Worm (Caenorhabditis elegans) whole organism, late embryonic: ENCODE measurements around the gene pgp-8.
A peak's percentile ranks its signal among the peaks of the same experiment; 100 is the strongest.

Source experiments
- C08G9.2 ChIP-seq: sonication (generic microtip); optimal IDR thresholded peaks from 2 replicates; lab custom pipeline; 2016; ENCODE audit warnings: mild to moderate bottlenecking, missing genetic modification characterization, moderate library complexity, missing compliant biosample characterization
- K02D7.2 ChIP-seq: sonication (generic microtip); optimal IDR thresholded peaks from 2 replicates; lab custom pipeline; 2017; ENCODE audit warnings: mild to moderate bottlenecking, missing genetic modification characterization, missing compliant biosample characterization
- T23F11.4 ChIP-seq: fragments of 200-800 bp; sonication (Bioruptor generic); optimal IDR thresholded peaks from 2 replicates; lab custom pipeline; 2018; ENCODE audit warnings: mild to moderate bottlenecking, missing genetic modification characterization, missing compliant biosample characterization
- Y22D7AL.16 ChIP-seq: sonication (generic microtip); optimal IDR thresholded peaks from 2 replicates; lab custom pipeline; 2016; ENCODE audit warnings: missing genetic modification characterization, missing compliant biosample characterization
- ama-1 ChIP-seq: fragments of 150-350 bp; optimal IDR thresholded peaks from 2 replicates; lab custom pipeline; 2014
- ceh-18 ChIP-seq: sonication (generic microtip); optimal IDR thresholded peaks from 2 replicates; lab custom pipeline; 2016; ENCODE audit warnings: missing genetic modification characterization, missing compliant biosample characterization
- ceh-2 ChIP-seq: sonication (generic microtip); optimal IDR thresholded peaks from 2 replicates; lab custom pipeline; 2016; ENCODE audit warnings: missing genotype, missing genetic modification characterization, missing compliant biosample characterization
- ceh-30 ChIP-seq: fragments of 150-350 bp; optimal IDR thresholded peaks from 2 replicates; lab custom pipeline; 2014; ENCODE audit warnings: missing biosample characterization, missing genetic modification characterization
- ceh-31 ChIP-seq: sonication (generic microtip); optimal IDR thresholded peaks from 2 replicates; lab custom pipeline; 2016; ENCODE audit warnings: missing genetic modification characterization, missing compliant biosample characterization
- ceh-34 ChIP-seq: sonication (generic microtip); optimal IDR thresholded peaks from 2 replicates; lab custom pipeline; 2016; ENCODE audit warnings: mild to moderate bottlenecking, missing genetic modification characterization, missing compliant biosample characterization
- ceh-48 ChIP-seq: sonication (generic microtip); optimal IDR thresholded peaks from 2 replicates; lab custom pipeline; 2016; ENCODE audit warnings: missing genetic modification characterization, inconsistent platforms, missing compliant biosample characterization
- ceh-9 ChIP-seq: sonication (generic microtip); optimal IDR thresholded peaks from 2 replicates; lab custom pipeline; 2016; ENCODE audit warnings: mild to moderate bottlenecking, missing genetic modification characterization, inconsistent platforms, missing compliant biosample characterization
- ets-4 ChIP-seq: sonication (generic microtip); optimal IDR thresholded peaks from 2 replicates; lab custom pipeline; 2016; ENCODE audit warnings: missing genetic modification characterization, missing compliant biosample characterization
- eyg-1 ChIP-seq: sonication (generic microtip); optimal IDR thresholded peaks from 2 replicates; lab custom pipeline; 2016; ENCODE audit warnings: missing genotype, missing genetic modification characterization, missing compliant biosample characterization
- fax-1 ChIP-seq: sonication (generic microtip); optimal IDR thresholded peaks from 2 replicates; lab custom pipeline; 2016; ENCODE audit warnings: missing genotype, missing genetic modification characterization, missing compliant biosample characterization
- fkh-10 ChIP-seq: fragments of 150-350 bp; optimal IDR thresholded peaks from 2 replicates; lab custom pipeline; 2014; ENCODE audit warnings: missing biosample characterization, missing genetic modification reagents, missing genetic modification characterization
- fkh-6 ChIP-seq: sonication (generic microtip); optimal IDR thresholded peaks from 2 replicates; lab custom pipeline; 2016; ENCODE audit warnings: missing genetic modification characterization, missing compliant biosample characterization
- gmeb-2 ChIP-seq: sonication (generic microtip); optimal IDR thresholded peaks from 2 replicates; lab custom pipeline; 2016; ENCODE audit warnings: missing genetic modification characterization, inconsistent platforms, missing compliant biosample characterization
- hlh-13 ChIP-seq: fragments of 200-800 bp; sonication (Bioruptor generic); optimal IDR thresholded peaks from 2 replicates; lab custom pipeline; 2018; ENCODE audit warnings: mild to moderate bottlenecking, missing genetic modification characterization, missing compliant biosample characterization
- hlh-15 ChIP-seq: sonication (generic microtip); optimal IDR thresholded peaks from 2 replicates; lab custom pipeline; 2016; ENCODE audit warnings: missing genetic modification characterization, missing compliant biosample characterization
- hlh-8 ChIP-seq: sonication (generic microtip); optimal IDR thresholded peaks from 2 replicates; lab custom pipeline; 2016; ENCODE audit warnings: missing genotype, missing genetic modification characterization, missing compliant biosample characterization
- lim-6 ChIP-seq: sonication (generic microtip); optimal IDR thresholded peaks from 2 replicates; lab custom pipeline; 2016; ENCODE audit warnings: missing genetic modification characterization, missing compliant biosample characterization
- madf-2 ChIP-seq: sonication (generic microtip); optimal IDR thresholded peaks from 2 replicates; lab custom pipeline; 2017; ENCODE audit warnings: missing genetic modification characterization, missing compliant biosample characterization
- mec-3 ChIP-seq: sonication (generic microtip); optimal IDR thresholded peaks from 2 replicates; lab custom pipeline; 2016; ENCODE audit warnings: borderline replicate concordance, missing genetic modification characterization, missing compliant biosample characterization
- nhr-11 ChIP-seq: fragments of 150-350 bp; optimal IDR thresholded peaks from 2 replicates; lab custom pipeline; 2014; ENCODE audit warnings: missing biosample characterization, missing genetic modification characterization
- nhr-232 ChIP-seq: sonication (generic microtip); optimal IDR thresholded peaks from 2 replicates; lab custom pipeline; 2016; ENCODE audit warnings: missing genetic modification characterization, missing compliant biosample characterization
- npax-4 ChIP-seq: sonication (generic microtip); optimal IDR thresholded peaks from 2 replicates; lab custom pipeline; 2016; ENCODE audit warnings: missing genetic modification characterization, missing compliant biosample characterization
- pag-3 ChIP-seq: sonication (generic microtip); optimal IDR thresholded peaks from 2 replicates; lab custom pipeline; 2016; ENCODE audit warnings: missing compliant biosample characterization, missing genetic modification characterization, borderline replicate concordance
- pat-9 ChIP-seq: fragments of 200-800 bp; sonication (Bioruptor generic); optimal IDR thresholded peaks from 2 replicates; lab custom pipeline; 2018; ENCODE audit warnings: mild to moderate bottlenecking, missing genetic modification characterization, moderate library complexity, missing compliant biosample characterization
- pqm-1 ChIP-seq: sonication (generic microtip); optimal IDR thresholded peaks from 2 replicates; lab custom pipeline; 2016; ENCODE audit warnings: missing genetic modification characterization, missing compliant biosample characterization
- pros-1 ChIP-seq: fragments of 150-350 bp; optimal IDR thresholded peaks from 2 replicates; lab custom pipeline; 2014; ENCODE audit warnings: missing biosample characterization, missing genetic modification reagents, missing genetic modification characterization
- ref-2 ChIP-seq: sonication (generic microtip); optimal IDR thresholded peaks from 2 replicates; lab custom pipeline; 2016; ENCODE audit warnings: missing genetic modification characterization, missing compliant biosample characterization
- rnt-1 ChIP-seq: sonication (generic microtip); optimal IDR thresholded peaks from 2 replicates; lab custom pipeline; 2016; ENCODE audit warnings: missing genetic modification characterization, missing compliant biosample characterization
- sox-4 ChIP-seq: sonication (generic microtip); optimal IDR thresholded peaks from 2 replicates; lab custom pipeline; 2017; ENCODE audit warnings: mild to moderate bottlenecking, missing genetic modification characterization, inconsistent platforms, missing compliant biosample characterization
- tbx-7 ChIP-seq: sonication (generic microtip); optimal IDR thresholded peaks from 2 replicates; lab custom pipeline; 2016; ENCODE audit warnings: missing genotype, missing genetic modification characterization, missing compliant biosample characterization
- ttx-3 ChIP-seq: sonication (generic microtip); optimal IDR thresholded peaks from 2 replicates; lab custom pipeline; 2016; ENCODE audit warnings: missing genetic modification reagents, missing genetic modification characterization, missing compliant biosample characterization
- unc-55 ChIP-seq: sonication (generic microtip); optimal IDR thresholded peaks from 2 replicates; lab custom pipeline; 2017; ENCODE audit warnings: missing biosample characterization, missing genetic modification reagents, missing genetic modification characterization
- zip-5 ChIP-seq: sonication (generic microtip); optimal IDR thresholded peaks from 2 replicates; lab custom pipeline; 2016; ENCODE audit warnings: missing genetic modification characterization, missing compliant biosample characterization
- ztf-16 ChIP-seq: sonication (generic microtip); optimal IDR thresholded peaks from 2 replicates; lab custom pipeline; 2017; ENCODE audit warnings: missing genetic modification characterization, missing compliant biosample characterization

pgp-8 gene

ce11 chrX:10821160-10821559 lies 43.1 kb downstream of the pgp-8 start (continued):
- TF ChIP-seq ceh-9 (tag; lab: Kevin White, UChicago) (peak; percentile 29), T23F11.4 (GFP tag; lab: Kevin White, UChicago) (no peak), ama-1 (lab: Kevin White, UChicago) (no peak), madf-2 (tag; lab: Kevin White, UChicago) (peak; percentile 48), ceh-30 (tag; lab: Kevin White, UChicago) (no peak), K02D7.2 (peak; percentile 19), ttx-3 (tag; lab: Kevin White, UChicago) (no peak), nhr-11 (tag; lab: Kevin White, UChicago) (no peak), ceh-48 (tag; lab: Kevin White, UChicago) (peak; percentile 29), pat-9 (tag; lab: Kevin White, UChicago) (peak; percentile 43), fkh-10 (GFP tag; lab: Kevin White, UChicago) (no peak), pag-3 (tag; lab: Kevin White, UChicago) (no peak), rnt-1 (tag; lab: Kevin White, UChicago) (peak; percentile 50), fax-1 (tag; lab: Kevin White, UChicago) (no peak), hlh-13 (GFP tag; lab: Kevin White, UChicago) (peak; percentile 35), ref-2 (tag; lab: Kevin White, UChicago) (peak; percentile 34), zip-5 (no peak), ceh-2 (tag; lab: Kevin White, UChicago) (peak; percentile 3), ztf-16 (tag; lab: Kevin White, UChicago) (peak; percentile 30), pros-1 (no peak), fkh-6 (tag; lab: Kevin White, UChicago) (no peak), npax-4 (tag; lab: Kevin White, UChicago) (no peak), sox-4 (tag; lab: Kevin White, UChicago) (peak; percentile 43), Y22D7AL.16 (tag; lab: Kevin White, UChicago) (peak; percentile 62), ceh-34 (tag; lab: Kevin White, UChicago) (peak; percentile 20), tbx-7 (tag; lab: Kevin White, UChicago) (peak; percentile 5), C08G9.2 (peak; percentile 56), gmeb-2 (peak; percentile 58), ceh-18 (peak; percentile 17), unc-55 (no peak), ceh-31 (tag; lab: Kevin White, UChicago) (peak; percentile 48)

ce11 chrX:10820511-10820910 lies 43.7 kb downstream of the pgp-8 start, which contains the start of gene F31B12.3:
Gene F31B12.3 (minus strand): TSS chrX:10820611.
- TF ChIP-seq eyg-1, result no peak
- no peak for TF ChIP-seq ceh-48 (tag; lab: Kevin White, UChicago)
- TF ChIP-seq ets-4 (tag; lab: Kevin White, UChicago), result no peak
- no peak for TF ChIP-seq pqm-1 (tag; lab: Kevin White, UChicago)
- no peak for TF ChIP-seq nhr-232 (tag; lab: Kevin White, UChicago)
- TF ChIP-seq ceh-34 (tag; lab: Kevin White, UChicago), result no peak
- TF ChIP-seq lim-6 (tag; lab: Kevin White, UChicago), result no peak
- no peak for TF ChIP-seq T23F11.4 (GFP tag; lab: Kevin White, UChicago)
- no peak for TF ChIP-seq hlh-8 (tag; lab: Kevin White, UChicago)
- no peak for TF ChIP-seq ceh-2 (tag; lab: Kevin White, UChicago)
- TF ChIP-seq pag-3 (tag; lab: Kevin White, UChicago), result no peak
- TF ChIP-seq ceh-18, result no peak
- no peak for TF ChIP-seq mec-3
- TF ChIP-seq npax-4 (tag; lab: Kevin White, UChicago), result no peak
- TF ChIP-seq unc-55, result no peak
- TF ChIP-seq hlh-15, result no peak
